Worm (Caenorhabditis elegans) whole organism, young adult: ENCODE results near the gene F18E9.7.

Experiments used
- C06A6.2 ChIP-seq: fragments of 200-800 bp; sonication (Bioruptor generic); conservative IDR thresholded peaks from 2 replicates; pipeline ENCODE4 v1.3.6; 2022; ENCODE audit warnings: missing genetic modification characterization, missing compliant biosample characterization
- F22D6.2 ChIP-seq: sonication (generic microtip); optimal IDR thresholded peaks from 2 replicates; lab custom pipeline; 2016; ENCODE audit warnings: mild to moderate bottlenecking, missing genetic modification characterization, missing compliant biosample characterization
- F39B2.1 ChIP-seq: fragments of 200-800 bp; sonication (Bioruptor generic); IDR thresholded peaks from 2 replicates; pipeline ENCODE4 v1.3.6; 2022; ENCODE audit warnings: missing genetic modification reagents, missing genetic modification characterization, missing compliant biosample characterization
- F49E8.2 ChIP-seq: sonication (generic microtip); optimal IDR thresholded peaks from 3 replicates; lab custom pipeline; 2017; ENCODE audit warnings: missing genetic modification characterization, mild to moderate bottlenecking, missing compliant biosample characterization, antibody characterized with exemption, moderate library complexity; ENCODE audit not compliant: insufficient read depth
- F52B5.7 ChIP-seq: sonication (generic microtip); optimal IDR thresholded peaks from 2 replicates; lab custom pipeline; 2016; ENCODE audit warnings: mild to moderate bottlenecking, missing genetic modification characterization, missing compliant biosample characterization
- F57C9.4 ChIP-seq: sonication (generic microtip); optimal IDR thresholded peaks from 2 replicates; lab custom pipeline; 2017; ENCODE audit warnings: mild to moderate bottlenecking, missing genetic modification characterization, missing compliant biosample characterization
- K11D2.4 ChIP-seq: fragments of 200-800 bp; sonication (Bioruptor generic); IDR thresholded peaks from 2 replicates; pipeline ENCODE4 v1.3.6; 2022; ENCODE audit warnings: missing genetic modification reagents, missing genetic modification characterization, missing compliant biosample characterization
- Y67H2A.10 ChIP-seq: fragments of 200-800 bp; sonication (Bioruptor generic); conservative IDR thresholded peaks from 2 replicates; pipeline ENCODE4 v1.3.6; 2022; ENCODE audit warnings: missing genetic modification reagents, missing genetic modification characterization, missing compliant biosample characterization
- ama-1 ChIP-seq, 3 experiments: fragments of 150-350 bp in 1 of 3; sonication (generic microtip) in 2 of 3; optimal IDR thresholded peaks; 2 replicates each; lab custom pipeline; 2014 to 2018; ENCODE audit warnings: missing biosample characterization in 2 of 3, missing genetic modification characterization in 2 of 3, missing genetic modification reagents in 2 of 3
- atf-7 ChIP-seq: sonication (generic microtip); optimal IDR thresholded peaks from 2 replicates; lab custom pipeline; 2017; ENCODE audit warnings: mild to moderate bottlenecking, missing genetic modification characterization, missing compliant biosample characterization
- athp-1 ChIP-seq: sonication (generic microtip); optimal IDR thresholded peaks from 2 replicates; lab custom pipeline; 2017; ENCODE audit warnings: mild to moderate bottlenecking, missing genetic modification characterization, missing compliant biosample characterization
- attf-6 ChIP-seq: fragments of 200-800 bp; sonication (Bioruptor generic); IDR thresholded peaks from 2 replicates; pipeline ENCODE4 v1.3.6; 2022; ENCODE audit warnings: missing genetic modification reagents, missing genetic modification characterization, missing compliant biosample characterization
- bed-1 ChIP-seq: fragments of 200-800 bp; sonication (Bioruptor generic); IDR thresholded peaks from 2 replicates; pipeline ENCODE4 v1.3.6; 2022; ENCODE audit warnings: missing genetic modification reagents, missing genetic modification characterization, missing compliant biosample characterization
- bed-2 ChIP-seq: fragments of 200-800 bp; sonication (Bioruptor generic); IDR thresholded peaks from 2 replicates; pipeline ENCODE4 v1.3.6; 2022; ENCODE audit warnings: missing genetic modification reagents, missing genetic modification characterization, missing compliant biosample characterization
- ccch-3 ChIP-seq: fragments of 200-800 bp; sonication (Bioruptor generic); optimal IDR thresholded peaks from 2 replicates; lab custom pipeline; 2018; ENCODE audit warnings: mild to moderate bottlenecking, missing genetic modification characterization, missing compliant biosample characterization
- cebp-1 ChIP-seq, 2 experiments: fragments of 200-800 bp in 1 of 2; sonication (Bioruptor generic) in 1 of 2; sonication (generic microtip) in 1 of 2; IDR thresholded peaks in 1 of 2; optimal IDR thresholded peaks in 1 of 2; 2 replicates each; pipeline versions ENCODE4 v1.3.6 to Lab custom; 2017 to 2022; ENCODE audit warnings: missing compliant biosample characterization in 2 of 2, missing genetic modification characterization in 2 of 2, mild to moderate bottlenecking in 1 of 2, missing genetic modification reagents in 1 of 2, moderate library complexity in 1 of 2
- ceh-100 ChIP-seq: fragments of 200-800 bp; sonication (Bioruptor generic); IDR thresholded peaks from 2 replicates; pipeline ENCODE4 v1.3.6; 2022; ENCODE audit warnings: missing genetic modification reagents, missing genetic modification characterization, missing compliant biosample characterization
- ceh-40 ChIP-seq: fragments of 200-800 bp; sonication (Bioruptor generic); IDR thresholded peaks from 2 replicates; pipeline ENCODE4 v1.3.6; 2022; ENCODE audit warnings: missing genetic modification characterization, missing compliant biosample characterization
- ceh-91 ChIP-seq: fragments of 200-800 bp; sonication (Bioruptor generic); IDR thresholded peaks from 2 replicates; pipeline ENCODE4 v1.3.6; 2022; ENCODE audit warnings: missing genetic modification reagents, missing genetic modification characterization, missing compliant biosample characterization
- die-1 ChIP-seq: sonication (generic microtip); optimal IDR thresholded peaks from 2 replicates; lab custom pipeline; 2016; ENCODE audit warnings: missing genotype, mild to moderate bottlenecking, missing genetic modification characterization, missing compliant biosample characterization
- dpff-1 ChIP-seq: sonication (generic microtip); optimal IDR thresholded peaks from 2 replicates; lab custom pipeline; 2017; ENCODE audit warnings: mild to moderate bottlenecking, missing genetic modification characterization, missing compliant biosample characterization
- egl-18 ChIP-seq: fragments of 200-800 bp; sonication (Bioruptor generic); IDR thresholded peaks from 2 replicates; pipeline ENCODE4 v1.3.6; 2022; ENCODE audit warnings: missing genetic modification reagents, missing genetic modification characterization, missing compliant biosample characterization
- ets-4 ChIP-seq: fragments of 200-800 bp; sonication (Bioruptor generic); optimal IDR thresholded peaks from 2 replicates; lab custom pipeline; 2018; ENCODE audit warnings: mild to moderate bottlenecking, missing genetic modification characterization, missing compliant biosample characterization
- hlh-26 ChIP-seq: fragments of 200-800 bp; sonication (Bioruptor generic); conservative IDR thresholded peaks from 2 replicates; pipeline ENCODE4 v1.3.6; 2022; ENCODE audit warnings: missing genetic modification reagents, missing genetic modification characterization, missing compliant biosample characterization
- lin-35 ChIP-seq, 3 experiments: fragments of 150-350 bp in 2 of 3; sonication (generic microtip) in 1 of 3; optimal IDR thresholded peaks; 2 replicates each; lab custom pipeline; 2014 to 2018; ENCODE audit warnings: missing biosample characterization in 3 of 3, missing genetic modification characterization in 3 of 3, missing genetic modification reagents in 3 of 3
- lir-1 ChIP-seq: fragments of 200-800 bp; sonication (Bioruptor generic); conservative IDR thresholded peaks from 2 replicates; pipeline ENCODE4 v1.3.6; 2022; ENCODE audit warnings: missing genetic modification reagents, missing genetic modification characterization, missing compliant biosample characterization
- lsl-1 ChIP-seq: fragments of 200-800 bp; sonication (Bioruptor generic); optimal IDR thresholded peaks from 2 replicates; lab custom pipeline; 2018; ENCODE audit warnings: mild to moderate bottlenecking, missing genetic modification characterization, moderate library complexity, missing compliant biosample characterization
- lsy-27 ChIP-seq: sonication (generic microtip); optimal IDR thresholded peaks from 2 replicates; lab custom pipeline; 2017; ENCODE audit warnings: missing genetic modification characterization, mild to moderate bottlenecking, missing compliant biosample characterization, antibody characterized with exemption, missing genotype, borderline replicate concordance; ENCODE audit not compliant: insufficient read depth
- madf-10 ChIP-seq: sonication (generic microtip); optimal IDR thresholded peaks from 2 replicates; lab custom pipeline; 2016; ENCODE audit warnings: mild to moderate bottlenecking, missing genetic modification characterization, missing compliant biosample characterization
- madf-3 ChIP-seq: fragments of 200-800 bp; sonication (Bioruptor generic); IDR thresholded peaks from 2 replicates; pipeline ENCODE4 v1.3.6; 2022; ENCODE audit warnings: missing genetic modification reagents, missing genetic modification characterization, missing compliant biosample characterization
- mcd-1 ChIP-seq: fragments of 200-800 bp; sonication (Bioruptor generic); IDR thresholded peaks from 2 replicates; pipeline ENCODE4 v1.3.6; 2022; ENCODE audit warnings: missing genetic modification reagents, missing genetic modification characterization, missing compliant biosample characterization
- mel-28 ChIP-seq: sonication (generic microtip); optimal IDR thresholded peaks from 2 replicates; lab custom pipeline; 2016; ENCODE audit warnings: borderline replicate concordance, mild to moderate bottlenecking, missing genetic modification characterization, missing compliant biosample characterization
- mes-4 ChIP-seq: sonication (generic microtip); optimal IDR thresholded peaks from 2 replicates; lab custom pipeline; 2016; ENCODE audit warnings: missing genotype, missing genetic modification characterization, missing compliant biosample characterization
- nhr-179 ChIP-seq: sonication (generic microtip); optimal IDR thresholded peaks from 2 replicates; lab custom pipeline; 2016; ENCODE audit warnings: mild to moderate bottlenecking, missing genetic modification characterization, missing compliant biosample characterization
- pha-4 ChIP-seq: fragments of 150-350 bp; sonication (generic microtip); optimal IDR thresholded peaks from 2 replicates; lab custom pipeline; 2014; ENCODE audit warnings: missing biosample characterization, missing genetic modification reagents, missing genetic modification characterization
- rec-8 ChIP-seq, 2 experiments: sonication (generic microtip); optimal IDR thresholded peaks; 2 replicates each; lab custom pipeline; 2016; ENCODE audit warnings: mild to moderate bottlenecking in 2 of 2, missing genetic modification characterization in 2 of 2, missing genetic modification reagents in 2 of 2, missing genotype in 2 of 2, missing biosample characterization in 1 of 2, missing compliant biosample characterization in 1 of 2, moderate library complexity in 1 of 2
- repo-1 ChIP-seq: sonication (generic microtip); optimal IDR thresholded peaks from 2 replicates; lab custom pipeline; 2017; ENCODE audit warnings: mild to moderate bottlenecking, missing genetic modification characterization, missing compliant biosample characterization
- sea-2 ChIP-seq: fragments of 200-800 bp; sonication (Bioruptor generic); IDR thresholded peaks from 2 replicates; pipeline ENCODE4 v1.3.6; 2022; ENCODE audit warnings: missing genetic modification characterization, missing compliant biosample characterization
- snpc-1.1 ChIP-seq: sonication (generic microtip); optimal IDR thresholded peaks from 2 replicates; lab custom pipeline; 2017; ENCODE audit warnings: missing genetic modification characterization, mild to moderate bottlenecking, missing compliant biosample characterization, antibody characterized with exemption, moderate library complexity, missing genotype, missing genetic modification reagents; ENCODE audit not compliant: insufficient read depth
- snpc-4 ChIP-seq, 5 experiments: fragments of 150-350 bp in 1 of 5; sonication (generic microtip) in 4 of 5; optimal IDR thresholded peaks; 2 replicates each; lab custom pipeline; 2014 to 2018; ENCODE audit warnings: missing genetic modification characterization in 5 of 5, missing biosample characterization in 3 of 5, antibody characterized with exemption in 2 of 5, mild to moderate bottlenecking in 2 of 5, missing compliant biosample characterization in 2 of 5, missing genotype in 2 of 5, moderate library complexity in 2 of 5, missing genetic modification reagents in 1 of 5
- tlf-1 ChIP-seq: fragments of 200-800 bp; sonication (Bioruptor generic); optimal IDR thresholded peaks from 2 replicates; lab custom pipeline; 2018; ENCODE audit warnings: mild to moderate bottlenecking, missing genetic modification characterization, missing compliant biosample characterization
- unc-130 ChIP-seq: sonication (generic microtip); optimal IDR thresholded peaks from 2 replicates; lab custom pipeline; 2016; ENCODE audit warnings: missing genetic modification reagents, missing genetic modification characterization, missing compliant biosample characterization
- xnd-1 ChIP-seq: sonication (generic microtip); optimal IDR thresholded peaks from 2 replicates; lab custom pipeline; 2016; ENCODE audit warnings: missing genotype, missing genetic modification reagents, missing genetic modification characterization, missing compliant biosample characterization
- ztf-26 ChIP-seq: sonication (generic microtip); optimal IDR thresholded peaks from 2 replicates; lab custom pipeline; 2017; ENCODE audit warnings: missing genetic modification characterization, missing compliant biosample characterization
- ztf-28 ChIP-seq: fragments of 200-800 bp; sonication (Bioruptor generic); IDR thresholded peaks from 2 replicates; pipeline ENCODE4 v1.3.6; 2022; ENCODE audit warnings: missing genetic modification reagents, missing genetic modification characterization, missing compliant biosample characterization
- ztf-3 ChIP-seq: fragments of 200-800 bp; sonication (Bioruptor generic); optimal IDR thresholded peaks from 2 replicates; lab custom pipeline; 2018; ENCODE audit warnings: mild to moderate bottlenecking, missing genetic modification characterization, missing compliant biosample characterization

The F18E9.7 gene

DNA sequence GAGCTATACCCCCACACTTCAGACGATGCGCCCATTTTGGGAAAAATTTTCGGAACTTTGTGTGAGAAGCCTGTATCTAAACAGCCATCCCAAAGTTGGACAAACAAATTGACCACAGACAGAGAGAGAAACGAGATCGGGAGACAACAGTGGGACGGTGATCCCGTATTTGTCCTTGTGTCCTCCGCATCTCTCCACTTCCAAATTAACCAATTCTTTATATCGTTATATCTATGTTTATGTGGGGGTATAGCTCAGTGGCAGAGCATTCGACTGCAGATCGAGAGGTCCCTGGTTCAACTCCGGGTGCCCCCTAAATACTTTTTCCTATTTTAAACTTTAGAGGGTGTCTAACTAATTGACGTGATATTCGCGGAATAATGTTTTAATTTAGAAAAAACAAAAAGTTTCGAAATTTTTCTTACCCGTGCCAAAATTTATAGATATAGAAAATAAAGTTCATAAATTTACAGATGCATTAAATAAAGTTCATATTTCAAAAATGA is 41.2 kb upstream of the F18E9.7 start (continued):
- TF ChIP-seq lir-1 (GFP tag; lab: Robert Waterston, UW) (no peak), ceh-100 (GFP tag; lab: Robert Waterston, UW) (no peak), lin-35 (GFP tag; optimal IDR thresholded peaks at IDR 0.05; lab: Kevin White, UChicago) (peak in 1 of 3 experiments; percentile 14), F52B5.7 (tag; lab: Kevin White, UChicago) (peak; percentile 48), egl-18 (GFP tag; lab: Robert Waterston, UW) (no peak), sea-2 (GFP tag; lab: Robert Waterston, UW) (no peak), ets-4 (no peak), attf-6 (no peak), mel-28 (no peak), snpc-1.1 (tag; lab: Kevin White, UChicago) (no peak), Y67H2A.10 (no peak), ccch-3 (GFP tag; lab: Kevin White, UChicago) (peak; percentile 3), die-1 (tag; lab: Kevin White, UChicago) (peak; percentile 91), F49E8.2 (tag; lab: Kevin White, UChicago) (no peak), madf-3 (GFP tag; lab: Robert Waterston, UW) (no peak), F39B2.1 (GFP tag; lab: Robert Waterston, UW) (no peak; the same call in 1 of the 2 replicates), pha-4 (tag; lab: Kevin White, UChicago) (no peak), athp-1 (no peak), mes-4 (tag; lab: Kevin White, UChicago) (no peak), hlh-26 (GFP tag; lab: Robert Waterston, UW) (no peak), unc-130 (GFP tag; lab: Kevin White, UChicago) (peak; percentile 36), ama-1 (optimal IDR thresholded peaks at IDR 0.05; lab: Kevin White, UChicago) (no peak), ama-1 (GFP tag; optimal IDR thresholded peaks at IDR 0.05; lab: Kevin White, UChicago) (peak in 1 of 2 experiments; percentile 64), ztf-3 (GFP tag; lab: Kevin White, UChicago) (no peak), mcd-1 (GFP tag; lab: Robert Waterston, UW) (0 out of 2 replicates have a peak, but pooled peaks have one; percentile 35), repo-1 (peak; percentile 55), bed-1 (GFP tag; lab: Robert Waterston, UW) (no peak), ceh-91 (0 out of 2 replicates have a peak, but pooled peaks have one; percentile 16), lsl-1 (GFP tag; lab: Kevin White, UChicago) (no peak), tlf-1 (GFP tag; lab: Kevin White, UChicago) (no peak), rec-8 (tag; optimal IDR thresholded peaks at IDR 0.05; lab: Kevin White, UChicago) (peak; percentile 54 to 61), F22D6.2 (tag; lab: Kevin White, UChicago) (no peak), K11D2.4 (GFP tag; lab: Robert Waterston, UW) (no peak), C06A6.2 (GFP tag; lab: Robert Waterston, UW) (no peak), nhr-179 (peak; percentile 52), F57C9.4 (tag; lab: Kevin White, UChicago) (no peak), ztf-28 (GFP tag; lab: Robert Waterston, UW) (no peak), cebp-1 (GFP tag; IDR thresholded peaks at IDR 0.05; lab: Robert Waterston, UW) (no peak; the same call in 1 of the 2 replicates), cebp-1 (tag; optimal IDR thresholded peaks at IDR 0.05; lab: Kevin White, UChicago) (no peak), ztf-26 (tag; lab: Kevin White, UChicago) (peak; percentile 47), xnd-1 (tag; lab: Kevin White, UChicago) (no peak), atf-7 (tag; lab: Kevin White, UChicago) (peak; percentile 49), snpc-4 (GFP tag; optimal IDR thresholded peaks at IDR 0.05; lab: Kevin White, UChicago) (peak; percentile 61), snpc-4 (tag; optimal IDR thresholded peaks at IDR 0.05; lab: Kevin White, UChicago) (peak in 2 of 4 experiments; percentile 53 to 63), dpff-1 (no peak), ceh-40 (GFP tag; lab: Robert Waterston, UW) (peak; percentile 59; the same call in 1 of the 2 replicates), bed-2 (GFP tag; lab: Robert Waterston, UW) (no peak), madf-10 (tag; lab: Kevin White, UChicago) (peak; percentile 18), lsy-27 (tag; lab: Kevin White, UChicago) (no peak)
